Worm (Caenorhabditis elegans) whole organism, L3 larva: Measurements from ENCODE around the gene spat-3.
A peak's percentile ranks its signal among the peaks of the same experiment; 100 is the strongest.

Experiments
- R02D3.7 ChIP-seq: fragments of 150-350 bp; optimal IDR thresholded peaks from 2 replicates; lab custom pipeline; 2014; ENCODE audit warnings: missing biosample characterization, missing genetic modification characterization
- ZK546.5 ChIP-seq: sonication (generic microtip); optimal IDR thresholded peaks from 2 replicates; lab custom pipeline; 2017; ENCODE audit warnings: missing biosample characterization, missing genetic modification characterization
- aly-2 ChIP-seq: fragments of 150-350 bp; optimal IDR thresholded peaks from 2 replicates; lab custom pipeline; 2014; ENCODE audit warnings: missing biosample characterization, missing genetic modification characterization
- ceh-16 ChIP-seq: sonication (generic microtip); optimal IDR thresholded peaks from 2 replicates; lab custom pipeline; 2017; ENCODE audit warnings: missing biosample characterization, missing genetic modification characterization
- ceh-82 ChIP-seq: fragments of 150-350 bp; optimal IDR thresholded peaks from 2 replicates; lab custom pipeline; 2014; ENCODE audit warnings: missing biosample characterization, missing genetic modification characterization
- ceh-9 ChIP-seq: sonication (generic microtip); optimal IDR thresholded peaks from 2 replicates; lab custom pipeline; 2018; ENCODE audit warnings: missing biosample characterization, missing genetic modification characterization
- daf-12 ChIP-seq: fragments of 150-350 bp; optimal IDR thresholded peaks from 2 replicates; lab custom pipeline; 2014; ENCODE audit warnings: missing biosample characterization, missing genetic modification reagents, missing genetic modification characterization
- egl-27 ChIP-seq: sonication (generic microtip); optimal IDR thresholded peaks from 4 replicates; lab custom pipeline; 2017; ENCODE audit warnings: missing biosample characterization, missing genetic modification reagents, missing genetic modification characterization
- egl-5 ChIP-seq: fragments of 150-350 bp; optimal IDR thresholded peaks from 2 replicates; lab custom pipeline; 2017; ENCODE audit warnings: missing biosample characterization, missing genetic modification reagents, missing genetic modification characterization, inconsistent platforms
- elt-1 ChIP-seq: fragments of 150-350 bp; optimal IDR thresholded peaks from 2 replicates; lab custom pipeline; 2014; ENCODE audit warnings: missing biosample characterization, missing genetic modification characterization
- eor-1 ChIP-seq, 2 experiments: fragments of 150-350 bp; optimal IDR thresholded peaks; 2 replicates each; lab custom pipeline; 2014 to 2018; ENCODE audit warnings: missing biosample characterization in 2 of 2, missing genetic modification characterization in 2 of 2
- fkh-10 ChIP-seq: sonication (generic microtip); optimal IDR thresholded peaks from 2 replicates; lab custom pipeline; 2017; ENCODE audit warnings: missing biosample characterization, missing genetic modification reagents, missing genetic modification characterization
- fkh-2 ChIP-seq: fragments of 150-350 bp; optimal IDR thresholded peaks from 2 replicates; lab custom pipeline; 2014; ENCODE audit warnings: missing biosample characterization, missing genetic modification reagents, missing genetic modification characterization
- hmg-11 ChIP-seq: sonication (generic microtip); optimal IDR thresholded peaks from 2 replicates; lab custom pipeline; 2016; ENCODE audit warnings: missing genetic modification characterization, missing compliant biosample characterization
- lin-39 ChIP-seq: fragments of 150-350 bp; optimal IDR thresholded peaks from 2 replicates; lab custom pipeline; 2018; ENCODE audit warnings: missing biosample characterization, missing genetic modification reagents, missing genetic modification characterization
- mdl-1 ChIP-seq: fragments of 150-350 bp; optimal IDR thresholded peaks from 2 replicates; lab custom pipeline; 2014; ENCODE audit warnings: missing biosample characterization, missing genetic modification characterization
- mml-1 ChIP-seq: fragments of 150-350 bp; sonication (generic microtip); optimal IDR thresholded peaks from 3 replicates; lab custom pipeline; 2014; ENCODE audit warnings: missing biosample characterization, missing genetic modification characterization
- nfya-1 ChIP-seq: sonication (generic microtip); optimal IDR thresholded peaks from 2 replicates; lab custom pipeline; 2017; ENCODE audit warnings: missing genetic modification characterization, mild to moderate bottlenecking, missing compliant biosample characterization, antibody characterized with exemption, moderate library complexity; ENCODE audit not compliant: insufficient read depth
- nhr-12 ChIP-seq: fragments of 150-350 bp; optimal IDR thresholded peaks from 2 replicates; lab custom pipeline; 2014; ENCODE audit warnings: missing biosample characterization, missing genetic modification characterization
- nhr-23 ChIP-seq: fragments of 150-350 bp; optimal IDR thresholded peaks from 2 replicates; lab custom pipeline; 2014; ENCODE audit warnings: missing biosample characterization, missing genetic modification reagents, missing genetic modification characterization
- nhr-237 ChIP-seq: fragments of 150-350 bp; optimal IDR thresholded peaks from 2 replicates; lab custom pipeline; 2014; ENCODE audit warnings: missing biosample characterization, missing genetic modification characterization
- nhr-25 ChIP-seq: sonication (generic microtip); optimal IDR thresholded peaks from 2 replicates; lab custom pipeline; 2017; ENCODE audit warnings: missing biosample characterization, missing genetic modification characterization
- nhr-28 ChIP-seq: fragments of 150-350 bp; optimal IDR thresholded peaks from 2 replicates; lab custom pipeline; 2014; ENCODE audit warnings: missing biosample characterization, missing genetic modification characterization
- nhr-43 ChIP-seq: sonication (generic microtip); optimal IDR thresholded peaks from 2 replicates; lab custom pipeline; 2016; ENCODE audit warnings: mild to moderate bottlenecking, missing genetic modification characterization, missing compliant biosample characterization; ENCODE audit not compliant: poor library complexity, severe bottlenecking
- nhr-67 ChIP-seq: fragments of 150-350 bp; optimal IDR thresholded peaks from 2 replicates; lab custom pipeline; 2014; ENCODE audit warnings: missing biosample characterization, missing genetic modification characterization
- nhr-76 ChIP-seq: fragments of 150-350 bp; sonication (generic microtip); optimal IDR thresholded peaks from 5 replicates; lab custom pipeline; 2014; ENCODE audit warnings: missing biosample characterization, missing genetic modification characterization
- nhr-77 ChIP-seq: fragments of 150-350 bp; optimal IDR thresholded peaks from 2 replicates; lab custom pipeline; 2014; ENCODE audit warnings: missing biosample characterization, missing genetic modification characterization
- pha-4 ChIP-seq: fragments of 150-350 bp; optimal IDR thresholded peaks from 2 replicates; lab custom pipeline; 2014; ENCODE audit warnings: missing biosample characterization, missing genetic modification reagents, missing genetic modification characterization
- sea-2 ChIP-seq: fragments of 150-350 bp; sonication (generic microtip); optimal IDR thresholded peaks from 4 replicates; lab custom pipeline; 2014; ENCODE audit warnings: missing biosample characterization, missing genetic modification reagents, missing genetic modification characterization
- skn-1 ChIP-seq: fragments of 150-350 bp; optimal IDR thresholded peaks from 2 replicates; lab custom pipeline; 2014; ENCODE audit warnings: missing biosample characterization, missing genetic modification characterization
- unc-39 ChIP-seq: sonication (generic microtip); optimal IDR thresholded peaks from 4 replicates; lab custom pipeline; 2017; ENCODE audit warnings: missing biosample characterization, missing genetic modification characterization
- zag-1 ChIP-seq: fragments of 150-350 bp; optimal IDR thresholded peaks from 2 replicates; lab custom pipeline; 2014; ENCODE audit warnings: missing biosample characterization, missing genetic modification characterization
- ztf-11 ChIP-seq: fragments of 150-350 bp; optimal IDR thresholded peaks from 2 replicates; lab custom pipeline; 2014; ENCODE audit warnings: missing biosample characterization, missing genetic modification characterization

Gene spat-3

ce11 chrX:4586617-4587016 is 19.1 kb downstream of the spat-3 start, which contains the start of gene C05E11.2:
TSS of gene C05E11.2 (plus strand) at chrX:4586917.
- no peak for TF ChIP-seq ceh-16
- no peak for TF ChIP-seq nfya-1 (tag; lab: Kevin White, UChicago)
- TF ChIP-seq nhr-76 (tag; lab: Kevin White, UChicago) = no peak
- no peak for TF ChIP-seq aly-2
- no peak for TF ChIP-seq nhr-43 (tag; lab: Kevin White, UChicago)
- TF ChIP-seq daf-12 (tag; lab: Kevin White, UChicago) = no peak
- no peak for TF ChIP-seq mml-1 (tag; lab: Kevin White, UChicago)
- no peak for TF ChIP-seq unc-39 (tag; lab: Kevin White, UChicago)
- no peak for TF ChIP-seq R02D3.7
- TF ChIP-seq nhr-28 = no peak

- TF ChIP-seq egl-5 = no peak
- TF ChIP-seq pha-4 (tag; lab: Kevin White, UChicago) = no peak
- no peak for TF ChIP-seq egl-27 (tag; lab: Kevin White, UChicago)
- TF ChIP-seq eor-1 (tag; optimal IDR thresholded peaks at IDR 0.05; lab: Kevin White, UChicago) = no peak
- no peak for TF ChIP-seq ceh-16
These were observed 20.1 kb downstream of the spat-3 start, which contains the start of gene C05E11.7 for ce11 chrX:4585579-4585978. TSS of gene C05E11.7 (minus strand) at chrX:4585679.

- no peak for TF ChIP-seq nhr-77 (tag; lab: Kevin White, UChicago)
- TF ChIP-seq hmg-11 (tag; lab: Kevin White, UChicago) = no peak
- no peak for TF ChIP-seq nhr-43 (tag; lab: Kevin White, UChicago)
- no peak for TF ChIP-seq fkh-10
- no peak for TF ChIP-seq zag-1 (tag; lab: Kevin White, UChicago)
- TF ChIP-seq nhr-237 (tag; lab: Kevin White, UChicago) = no peak
- TF ChIP-seq ceh-9 (tag; lab: Kevin White, UChicago) = no peak
- no peak for TF ChIP-seq ceh-82 (tag; lab: Kevin White, UChicago)
- no peak for TF ChIP-seq R02D3.7
- TF ChIP-seq sea-2 (GFP tag; lab: Kevin White, UChicago) = no peak
- no peak for TF ChIP-seq ceh-16
- TF ChIP-seq fkh-2 = no peak
- no peak for TF ChIP-seq nfya-1 (tag; lab: Kevin White, UChicago)
- no peak for TF ChIP-seq lin-39 (tag; lab: Kevin White, UChicago)
These were observed 27.1 kb downstream of the spat-3 start for ce11 chrX:4578581-4578980.

ce11 chrX:4577941-4578340 is 27.8 kb downstream of the spat-3 start, which contains the start of gene C05E11.3:
TSS of gene C05E11.3 (plus strand) at chrX:4578241.
- TF ChIP-seq fkh-2 (no peak), skn-1 (tag; lab: Kevin White, UChicago) (no peak), nhr-28 (no peak), ZK546.5 (tag; lab: Kevin White, UChicago) (no peak), nhr-12 (tag; lab: Kevin White, UChicago) (no peak), egl-27 (tag; lab: Kevin White, UChicago) (no peak), nhr-23 (tag; lab: Kevin White, UChicago) (no peak), elt-1 (tag; lab: Kevin White, UChicago) (no peak), ceh-9 (tag; lab: Kevin White, UChicago) (no peak), nhr-25 (tag; lab: Kevin White, UChicago) (no peak), zag-1 (tag; lab: Kevin White, UChicago) (no peak), ztf-11 (tag; lab: Kevin White, UChicago) (no peak), nhr-67 (no peak), mml-1 (tag; lab: Kevin White, UChicago) (no peak), nhr-76 (tag; lab: Kevin White, UChicago) (no peak)

- TF ChIP-seq nfya-1 (tag; lab: Kevin White, UChicago) (peak; percentile 7), mdl-1 (tag; lab: Kevin White, UChicago) (no peak), hmg-11 (tag; lab: Kevin White, UChicago) (peak; percentile 31), R02D3.7 (no peak)
These were observed 29.5 kb downstream of the spat-3 start for ce11 chrX:4576272-4576671.
